Fruit fly (Drosophila melanogaster): ENCODE results near the gene tim.

The tim gene

DNA sequence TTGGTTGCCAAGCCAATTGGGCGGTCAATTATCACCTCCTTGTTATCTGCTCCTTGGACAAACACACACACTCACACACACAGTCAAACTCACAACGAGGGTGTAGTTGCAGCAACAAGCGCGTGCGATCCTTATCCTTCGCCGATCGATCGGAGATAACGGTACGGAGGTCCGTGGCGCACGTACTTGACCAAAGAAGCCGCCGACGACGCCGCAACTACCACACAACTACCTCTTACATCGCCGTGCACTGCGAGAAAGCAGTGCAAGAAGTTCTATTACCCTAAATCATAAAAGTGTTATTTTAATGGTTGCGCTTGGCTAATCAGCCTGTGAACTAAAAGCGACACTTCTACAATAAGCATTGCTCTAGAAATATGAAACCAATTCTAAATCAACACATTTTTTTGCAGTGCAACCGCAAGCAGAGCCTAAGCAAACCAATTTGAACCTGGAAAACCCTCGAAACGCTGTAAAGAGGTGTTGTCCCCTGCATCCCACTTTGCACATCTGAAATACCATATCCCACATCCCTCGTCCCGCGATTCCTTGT lies 25.1 kb upstream of the tim start (continued):
- TF ChIP-seq Tbp (GFP tag; optimal IDR thresholded peaks at IDR 0.05), result no peak
- TF ChIP-seq CG6854 (GFP tag; optimal IDR thresholded peaks at IDR 0.05), result no peak
- TF ChIP-seq CG14965 (GFP tag; optimal IDR thresholded peaks at IDR 0.05; ENCODE audit: borderline replicate concordance), result no peak
- peak; percentile 44 for TF ChIP-seq shn (GFP tag; optimal IDR thresholded peaks at IDR 0.05)
- no peak for TF ChIP-seq crol (GFP tag; IDR thresholded peaks at IDR 0.05)
- no peak for TF ChIP-seq Doc2 (GFP tag; IDR thresholded peaks at IDR 0.05)
- no peak for TF ChIP-seq CG33557 (GFP tag; optimal IDR thresholded peaks at IDR 0.05)
- TF ChIP-seq CG34422 (GFP tag; IDR thresholded peaks at IDR 0.05), result no peak
- no peak for TF ChIP-seq corto (GFP tag; optimal IDR thresholded peaks at IDR 0.05)
- no peak for TF ChIP-seq ase (GFP tag; IDR thresholded peaks at IDR 0.05)
- no peak for TF ChIP-seq HmgD (GFP tag; optimal IDR thresholded peaks at IDR 0.05)
- TF ChIP-seq Atf3 (GFP tag; optimal IDR thresholded peaks at IDR 0.05), result peak; percentile 17
- no peak for TF ChIP-seq ato (GFP tag; IDR thresholded peaks at IDR 0.05; ENCODE audit: partially characterized antibody)
- no peak for TF ChIP-seq CG4854 (GFP tag; optimal IDR thresholded peaks at IDR 0.05)
- TF ChIP-seq CG7963 (GFP tag; IDR thresholded peaks at IDR 0.05; ENCODE audit: partially characterized antibody), result no peak
- TF ChIP-seq pum (GFP tag; optimal IDR thresholded peaks at IDR 0.05), result peak; percentile 46

- TF ChIP-seq Nf-YA (GFP tag; IDR thresholded peaks at IDR 0.05) (no peak), knrl (GFP tag; IDR thresholded peaks at IDR 0.05; ENCODE audit: partially characterized antibody) (0 out of 3 replicates have a peak, but pooled peaks have one; percentile 33), CG15601 (tag; optimal IDR thresholded peaks at IDR 0.05) (no peak), nerfin-2 (GFP tag; IDR thresholded peaks at IDR 0.05; ENCODE audit: partially characterized antibody) (peak; percentile 63), chinmo (GFP tag; IDR thresholded peaks at IDR 0.05; ENCODE audit: partially characterized antibody) (peak; percentile 62; the same call in 1 of the 4 replicates), Scr (GFP tag; IDR thresholded peaks at IDR 0.05; ENCODE audit: partially characterized antibody) (peak; percentile 67), CG12071 (GFP tag; optimal IDR thresholded peaks at IDR 0.05) (no peak), pnt (GFP tag; optimal IDR thresholded peaks at IDR 0.05) (no peak), CG34224 (GFP tag; IDR thresholded peaks at IDR 0.05; ENCODE audit: partially characterized antibody) (peak; percentile 67; the same call in 2 of the 3 replicates), CG10462 (GFP tag; optimal IDR thresholded peaks at IDR 0.05) (no peak), Nf-YC (tag; optimal IDR thresholded peaks at IDR 0.05) (no peak), CG7786 (GFP tag; optimal IDR thresholded peaks at IDR 0.05) (no peak), zen2 (GFP tag; IDR thresholded peaks at IDR 0.05; ENCODE audit: partially characterized antibody) (peak; percentile 51; the same call in 2 of the 3 replicates), prd (optimal IDR thresholded peaks at IDR 0.05) (no peak), prd (GFP tag; IDR thresholded peaks at IDR 0.05) (no peak), CG7556 (GFP tag; optimal IDR thresholded peaks at IDR 0.05) (no peak), C15 (GFP tag; IDR thresholded peaks at IDR 0.05) (no peak), Ptx1 (GFP tag; IDR thresholded peaks at IDR 0.05) (no peak), jumu (GFP tag; optimal IDR thresholded peaks at IDR 0.05) (no peak), trem (tag; optimal IDR thresholded peaks at IDR 0.05) (peak; percentile 23), ewg (GFP tag; optimal IDR thresholded peaks at IDR 0.05) (peak; percentile 17), CG11560 (tag; IDR thresholded peaks at IDR 0.05) (no peak), Bgb (GFP tag; IDR thresholded peaks at IDR 0.05; ENCODE audit: partially characterized antibody) (peak; percentile 59; the same call in 1 of the 2 replicates), gem (tag; optimal IDR thresholded peaks at IDR 0.05) (no peak), CG17186 (GFP tag; optimal IDR thresholded peaks at IDR 0.05) (peak; percentile 99), CkIIα-i1 (GFP tag; IDR thresholded peaks at IDR 0.05) (no peak), stwl (tag; optimal IDR thresholded peaks at IDR 0.05) (no peak), CG18476 (GFP tag; optimal IDR thresholded peaks at IDR 0.05) (no peak), crol (GFP tag; IDR thresholded peaks at IDR 0.05) (no peak), CG7987 (GFP tag; optimal IDR thresholded peaks at IDR 0.05) (no peak), HLH4C (GFP tag; IDR thresholded peaks at IDR 0.05; ENCODE audit: partially characterized antibody) (peak; percentile 68), hth (optimal IDR thresholded peaks at IDR 0.05) (no peak), slbo (GFP tag; IDR thresholded peaks at IDR 0.05) (no peak)
These were observed 22.4 kb upstream of the tim start, which contains the start of the genes Spindly and IFT57 for dm6 chr2L:3530186-3530832. Gene Spindly (minus strand): TSS chr2L:3530317. Gene IFT57 (plus strand): TSS chr2L:3530789.
